Fruit fly (Drosophila melanogaster) whole organism, embryonic: ENCODE measurements around the gene CG10470.

Experiments used
- Adf1 ChIP-seq: fragments of 200-800 bp; sonication (Bioruptor generic); IDR thresholded peaks from 2 replicates; pipeline ENCODE4 v1.3.6; 2022; ENCODE audit warnings: missing biosample characterization, missing genetic modification characterization
- Asciz ChIP-seq: fragments of 200-800 bp; sonication (Bioruptor generic); optimal IDR thresholded peaks from 2 replicates; lab custom pipeline; 2017; ENCODE audit warnings: missing biosample characterization, mild to moderate bottlenecking, missing genetic modification characterization, missing genetic modification reagents
- Atf3 ChIP-seq: fragments of 200-800 bp; sonication (Bioruptor generic); optimal IDR thresholded peaks from 3 replicates; lab custom pipeline; 2016; ENCODE audit warnings: missing biosample characterization, missing genetic modification characterization
- CG10321 ChIP-seq: fragments of 200-800 bp; sonication (Bioruptor generic); IDR thresholded peaks from 2 replicates; pipeline ENCODE4 v1.3.6; 2022; ENCODE audit warnings: missing biosample characterization, missing genetic modification characterization
- CG11398 ChIP-seq: fragments of 200-800 bp; sonication (Bioruptor generic); optimal IDR thresholded peaks from 2 replicates; lab custom pipeline; 2016; ENCODE audit warnings: missing biosample characterization, missing genetic modification characterization
- CG13296 ChIP-seq: fragments of 200-800 bp; sonication (Bioruptor generic); optimal IDR thresholded peaks from 3 replicates; lab custom pipeline; 2018; ENCODE audit warnings: missing biosample characterization, mild to moderate bottlenecking, missing genetic modification characterization
- CG13894 ChIP-seq: fragments of 200-800 bp; sonication (Bioruptor generic); optimal IDR thresholded peaks from 3 replicates; lab custom pipeline; 2018; ENCODE audit warnings: missing biosample characterization, mild to moderate bottlenecking, missing genetic modification characterization, moderate library complexity
- CG16815 ChIP-seq: fragments of 200-800 bp; sonication (Bioruptor generic); optimal IDR thresholded peaks from 3 replicates; lab custom pipeline; 2017; ENCODE audit warnings: missing biosample characterization, mild to moderate bottlenecking, missing genetic modification characterization
- CG17361 ChIP-seq: fragments of 200-800 bp; sonication (Bioruptor generic); IDR thresholded peaks from 3 replicates; pipeline ENCODE4 v1.3.6; 2022; ENCODE audit warnings: missing biosample characterization, missing genetic modification characterization
- CG17612 ChIP-seq: fragments of 200-800 bp; sonication (Bioruptor generic); IDR thresholded peaks from 2 replicates; pipeline ENCODE4 v1.3.6; 2022; ENCODE audit warnings: missing biosample characterization, missing genetic modification characterization
- CG1832 ChIP-seq: fragments of 200-800 bp; sonication (Bioruptor generic); optimal IDR thresholded peaks from 2 replicates; lab custom pipeline; 2017; ENCODE audit warnings: missing biosample characterization, mild to moderate bottlenecking, missing genetic modification characterization, inconsistent platforms
- CG18476 ChIP-seq: fragments of 200-800 bp; sonication (Bioruptor generic); optimal IDR thresholded peaks from 2 replicates; lab custom pipeline; 2016; ENCODE audit warnings: missing biosample characterization, mild to moderate bottlenecking, missing genetic modification characterization
- CG18599 ChIP-seq: fragments of 200-800 bp; sonication (Bioruptor generic); optimal IDR thresholded peaks from 3 replicates; lab custom pipeline; 2017; ENCODE audit warnings: missing biosample characterization, missing genetic modification characterization, mild to moderate bottlenecking, moderate library complexity, missing genetic modification reagents
- CG2116 ChIP-seq: fragments of 200-800 bp; sonication (Bioruptor generic); optimal IDR thresholded peaks from 3 replicates; lab custom pipeline; 2018; ENCODE audit warnings: missing biosample characterization, mild to moderate bottlenecking, missing genetic modification characterization
- CG3281 ChIP-seq: fragments of 200-800 bp; sonication (Bioruptor generic); optimal IDR thresholded peaks from 3 replicates; lab custom pipeline; 2017; ENCODE audit warnings: missing biosample characterization, mild to moderate bottlenecking, missing genetic modification characterization
- CG4282 ChIP-seq: fragments of 200-800 bp; sonication (Bioruptor generic); optimal IDR thresholded peaks from 2 replicates; lab custom pipeline; 2016; ENCODE audit warnings: missing biosample characterization, missing genetic modification characterization
- CG4328 ChIP-seq: fragments of 200-800 bp; sonication (Bioruptor generic); optimal IDR thresholded peaks from 3 replicates; lab custom pipeline; 2017; ENCODE audit warnings: missing biosample characterization, missing genetic modification reagents, missing genetic modification characterization
- CG43689 ChIP-seq: fragments of 200-800 bp; sonication (Bioruptor generic); IDR thresholded peaks from 2 replicates; pipeline ENCODE4 v1.3.6; 2022; ENCODE audit warnings: missing biosample characterization, missing genetic modification characterization
- CG4707 ChIP-seq: fragments of 200-800 bp; sonication (Bioruptor generic); optimal IDR thresholded peaks from 2 replicates; lab custom pipeline; 2018; ENCODE audit warnings: missing biosample characterization, mild to moderate bottlenecking, missing genetic modification characterization, moderate library complexity
- CG6689 ChIP-seq: fragments of 200-800 bp; sonication (Bioruptor generic); IDR thresholded peaks from 2 replicates; pipeline ENCODE4 v1.3.6; 2022; ENCODE audit warnings: missing biosample characterization, missing genetic modification characterization
- Chrac-16 ChIP-seq: fragments of 200-800 bp; sonication (Bioruptor generic); optimal IDR thresholded peaks from 3 replicates; lab custom pipeline; 2016; ENCODE audit warnings: missing biosample characterization, missing genetic modification characterization
- CoRest ChIP-seq: fragments of 200-800 bp; sonication (Bioruptor generic); optimal IDR thresholded peaks from 3 replicates; lab custom pipeline; 2018; ENCODE audit warnings: missing biosample characterization, mild to moderate bottlenecking, missing genetic modification characterization, moderate library complexity
- E2f2 ChIP-seq: fragments of 200-800 bp; sonication (Bioruptor generic); IDR thresholded peaks from 2 replicates; pipeline ENCODE4 v1.3.6; 2022; ENCODE audit warnings: missing biosample characterization, missing genetic modification characterization
- Ets97D ChIP-seq: fragments of 200-800 bp; sonication (Bioruptor generic); optimal IDR thresholded peaks from 3 replicates; lab custom pipeline; 2016; ENCODE audit warnings: missing biosample characterization, missing genetic modification characterization
- H2.0 ChIP-seq: fragments of 200-800 bp; sonication (Bioruptor generic); IDR thresholded peaks from 2 replicates; pipeline ENCODE4 v1.3.6; 2022; ENCODE audit warnings: missing biosample characterization, missing genetic modification characterization
- Hmx ChIP-seq: fragments of 200-800 bp; sonication (Bioruptor generic); optimal IDR thresholded peaks from 2 replicates; lab custom pipeline; 2016; ENCODE audit warnings: missing biosample characterization, missing genetic modification characterization
- Myb ChIP-seq: fragments of 200-800 bp; sonication (Bioruptor generic); optimal IDR thresholded peaks from 2 replicates; lab custom pipeline; 2016; ENCODE audit warnings: missing biosample characterization, missing genetic modification characterization
- Rx ChIP-seq: fragments of 200-800 bp; sonication (Bioruptor generic); IDR thresholded peaks from 2 replicates; pipeline ENCODE4 v1.3.6; 2022; ENCODE audit warnings: missing biosample characterization, missing genetic modification characterization
- Ssrp ChIP-seq: fragments of 200-800 bp; sonication (Bioruptor generic); optimal IDR thresholded peaks from 2 replicates; lab custom pipeline; 2018; ENCODE audit warnings: missing biosample characterization, mild to moderate bottlenecking, missing genetic modification characterization, moderate library complexity
- abd-A ChIP-seq: fragments of 200-800 bp; sonication (Bioruptor generic); optimal IDR thresholded peaks from 3 replicates; lab custom pipeline; 2019; ENCODE audit warnings: missing biosample characterization, mild to moderate bottlenecking, missing genetic modification characterization, moderate library complexity
- cas ChIP-seq: fragments of 200-800 bp; sonication (Bioruptor generic); IDR thresholded peaks from 2 replicates; pipeline ENCODE4 v1.3.6; 2022; ENCODE audit warnings: missing biosample characterization, missing genetic modification characterization
- chif ChIP-seq, 2 experiments: fragments of 200-800 bp; sonication (Bioruptor generic); optimal IDR thresholded peaks; 3 replicates each; lab custom pipeline; 2016; ENCODE audit warnings: missing biosample characterization in 2 of 2, missing genetic modification characterization in 2 of 2
- crol ChIP-seq: fragments of 200-800 bp; sonication (Bioruptor generic); IDR thresholded peaks from 2 replicates; pipeline ENCODE4 v1.3.6; 2022; ENCODE audit warnings: missing biosample characterization, missing genetic modification characterization
- dpn ChIP-seq, 2 experiments: fragments of 200-800 bp; sonication (Bioruptor generic); optimal IDR thresholded peaks; 3 replicates each; lab custom pipeline; 2016; ENCODE audit warnings: missing biosample characterization in 2 of 2, missing genetic modification characterization in 2 of 2
- ems ChIP-seq: fragments of 200-800 bp; sonication (Bioruptor generic); optimal IDR thresholded peaks from 3 replicates; lab custom pipeline; 2016; ENCODE audit warnings: missing biosample characterization, missing genetic modification characterization
- grau ChIP-seq: fragments of 200-800 bp; optimal IDR thresholded peaks from 3 replicates; lab custom pipeline; 2019; ENCODE audit warnings: missing biosample characterization, mild to moderate bottlenecking, missing genetic modification characterization, moderate library complexity
- knrl ChIP-seq: fragments of 200-800 bp; sonication (Bioruptor generic); IDR thresholded peaks from 3 replicates; pipeline ENCODE4 v1.3.6; 2022; ENCODE audit warnings: missing biosample characterization, missing genetic modification characterization; ENCODE audit not compliant: partially characterized antibody
- lov ChIP-seq, 2 experiments: fragments of 200-800 bp in 1 of 2; fragments of >200 bp in 1 of 2; sonication (Bioruptor generic) in 1 of 2; IDR thresholded peaks in 1 of 2; optimal IDR thresholded peaks in 1 of 2; 2 replicates in 1 of 2; 3 replicates in 1 of 2; pipeline versions ENCODE4 v1.3.6 to Lab custom; 2017 to 2022; ENCODE audit warnings: missing biosample characterization in 1 of 2, missing genetic modification characterization in 1 of 2
- mam ChIP-seq: fragments of 200-800 bp; sonication (Bioruptor generic); optimal IDR thresholded peaks from 3 replicates; lab custom pipeline; 2016; ENCODE audit warnings: missing biosample characterization, missing genetic modification characterization
- pan ChIP-seq, 4 experiments: fragments of >200 bp in 3 of 4; fragments of 200-800 bp in 1 of 4; sonication (Bioruptor generic) in 1 of 4; optimal IDR thresholded peaks in 3 of 4; IDR thresholded peaks in 1 of 4; 2 replicates each; pipeline versions ENCODE4 v1.3.6 to Lab custom; 2017 to 2022; ENCODE audit warnings: missing biosample characterization in 2 of 4, missing genetic modification characterization in 2 of 4, mixed read lengths in 1 of 4
- psq ChIP-seq: fragments of 200-800 bp; sonication (Bioruptor generic); optimal IDR thresholded peaks from 2 replicates; lab custom pipeline; 2017; ENCODE audit warnings: missing biosample characterization, missing genetic modification characterization
- pum ChIP-seq: fragments of 200-800 bp; sonication (Bioruptor generic); optimal IDR thresholded peaks from 2 replicates; lab custom pipeline; 2016; ENCODE audit warnings: missing biosample characterization, missing genetic modification characterization
- rib ChIP-seq: fragments of 200-800 bp; sonication (Bioruptor generic); IDR thresholded peaks from 2 replicates; pipeline ENCODE4 v1.3.6; 2022; ENCODE audit warnings: missing biosample characterization, missing genetic modification characterization
- run ChIP-seq: fragments of 200-800 bp; sonication (Bioruptor generic); optimal IDR thresholded peaks from 3 replicates; lab custom pipeline; 2018; ENCODE audit warnings: missing biosample characterization, mild to moderate bottlenecking, missing genetic modification characterization
- sisA ChIP-seq: fragments of 200-800 bp; sonication (Bioruptor generic); IDR thresholded peaks from 2 replicates; pipeline ENCODE4 v1.3.6; 2022; ENCODE audit warnings: missing biosample characterization, missing genetic modification characterization
- slp2 ChIP-seq: fragments of 200-800 bp; sonication (Bioruptor generic); optimal IDR thresholded peaks from 2 replicates; lab custom pipeline; 2016; ENCODE audit warnings: missing biosample characterization, missing genetic modification characterization
- sr ChIP-seq: fragments of 200-800 bp; sonication (Bioruptor generic); IDR thresholded peaks from 3 replicates; pipeline ENCODE4 v1.3.6; 2022; ENCODE audit warnings: missing biosample characterization, missing genetic modification characterization
- trh ChIP-seq: fragments of 200-800 bp; sonication (Bioruptor generic); optimal IDR thresholded peaks from 2 replicates; lab custom pipeline; 2016; ENCODE audit warnings: missing biosample characterization, missing genetic modification characterization
- zen ChIP-seq: fragments of 200-800 bp; sonication (Bioruptor generic); optimal IDR thresholded peaks from 3 replicates; lab custom pipeline; 2018; ENCODE audit warnings: missing biosample characterization, mild to moderate bottlenecking, missing genetic modification characterization, moderate library complexity
- zfh1 ChIP-seq: fragments of 200-800 bp; sonication (Bioruptor generic); IDR thresholded peaks from 3 replicates; pipeline ENCODE4 v1.3.6; 2022; ENCODE audit warnings: missing biosample characterization, missing genetic modification characterization

The CG10470 gene

DNA sequence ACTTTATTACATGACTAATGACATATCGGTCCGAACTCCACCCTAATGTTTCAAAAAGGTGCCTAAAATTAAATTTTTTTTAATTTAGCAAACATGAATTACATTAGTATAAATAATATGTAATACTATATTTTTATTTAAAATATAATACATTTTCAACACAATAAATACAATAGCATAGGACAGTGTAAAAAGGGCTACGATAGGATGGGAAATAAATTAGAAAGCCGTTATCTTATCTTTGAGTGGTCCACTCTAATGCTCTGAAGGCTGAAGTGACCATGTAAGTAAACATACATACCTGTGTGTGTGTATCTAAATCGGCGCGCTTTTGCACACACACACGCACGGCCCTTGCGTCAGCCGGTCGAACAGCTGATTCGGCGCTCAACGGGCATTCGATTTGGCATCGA is 45.9 kb upstream of the CG10470 start, which contains the start of gene CG31793 (continued):
- TF ChIP-seq CG10321 (peak; percentile 33; the same call in 1 of the 2 replicates), Hmx (GFP tag; lab: Kevin White, UChicago) (no peak), Chrac-16 (no peak), grau (tag; lab: Kevin White, UChicago) (peak; percentile 72), CG43689 (GFP tag; lab: Robert Waterston, UW) (no peak), CG18476 (GFP tag; lab: Kevin White, UChicago) (no peak), CG18599 (GFP tag; lab: Kevin White, UChicago) (peak; percentile 82), mam (GFP tag; lab: Kevin White, UChicago) (no peak), zen (peak; percentile 4), pum (no peak), sr (no peak), ems (GFP tag; lab: Kevin White, UChicago) (no peak), psq (GFP tag; lab: Kevin White, UChicago) (no peak), zfh1 (GFP tag; lab: Robert Waterston, UW) (no peak), Atf3 (no peak), Adf1 (GFP tag; lab: Robert Waterston, UW) (peak; percentile 26; the same call in 1 of the 2 replicates), Ets97D (no peak), CG4707 (GFP tag; lab: Kevin White, UChicago) (no peak), pan (optimal IDR thresholded peaks at IDR 0.05; lab: Kevin White, UChicago) (no peak), pan (GFP tag; optimal IDR thresholded peaks at IDR 0.05 in 1 of 2, IDR thresholded peaks at IDR 0.05 in 1 of 2) (peak in 1 of 2 experiments; percentile 63), CG11398 (no peak), CG13894 (tag; lab: Kevin White, UChicago) (peak; percentile 72), chif (GFP tag; optimal IDR thresholded peaks at IDR 0.05; lab: Kevin White, UChicago) (no peak), dpn (GFP tag; optimal IDR thresholded peaks at IDR 0.05; lab: Kevin White, UChicago) (peak in 1 of 2 experiments; percentile 32), CG2116 (GFP tag; lab: Kevin White, UChicago) (peak; percentile 1), CG1832 (GFP tag; lab: Kevin White, UChicago) (no peak), CG4328 (GFP tag; lab: Kevin White, UChicago) (no peak), H2.0 (GFP tag; lab: Robert Waterston, UW) (0 out of 2 replicates have a peak, but pooled peaks have one; percentile 22), Ssrp (tag; lab: Kevin White, UChicago) (no peak), CG17612 (no peak), trh (GFP tag; lab: Kevin White, UChicago) (no peak), CG4282 (GFP tag; lab: Kevin White, UChicago) (no peak), abd-A (tag; lab: Kevin White, UChicago) (no peak), CG16815 (GFP tag; lab: Kevin White, UChicago) (no peak), CG17361 (GFP tag; lab: Robert Waterston, UW) (peak; percentile 68; the same call in 2 of the 3 replicates), slp2 (no peak), CG6689 (GFP tag; lab: Robert Waterston, UW) (peak; percentile 39; the same call in 1 of the 2 replicates), CoRest (tag; lab: Kevin White, UChicago) (peak; percentile 65), Asciz (GFP tag; lab: Kevin White, UChicago) (peak; percentile 39), rib (GFP tag; lab: Robert Waterston, UW) (peak; percentile 49; the same call in 1 of the 2 replicates), Myb (GFP tag; lab: Kevin White, UChicago) (no peak), Rx (GFP tag; lab: Robert Waterston, UW) (no peak), E2f2 (GFP tag; lab: Robert Waterston, UW) (peak; percentile 48; the same call in 1 of the 2 replicates), run (tag; lab: Kevin White, UChicago) (no peak), CG3281 (GFP tag; lab: Kevin White, UChicago) (peak; percentile 76), crol (GFP tag; lab: Robert Waterston, UW) (no peak), CG13296 (GFP tag; lab: Kevin White, UChicago) (peak; percentile 76), knrl (no peak), lov (optimal IDR thresholded peaks at IDR 0.05; lab: Kevin White, UChicago) (no peak), lov (GFP tag; IDR thresholded peaks at IDR 0.05; lab: Robert Waterston, UW) (no peak), cas (GFP tag; lab: Robert Waterston, UW) (0 out of 2 replicates have a peak, but pooled peaks have one; percentile 38), sisA (GFP tag; lab: Robert Waterston, UW) (no peak)
